Worm (Caenorhabditis elegans) whole organism, midembryonic: ENCODE data around the gene Y17D7B.3.

Experiments used
- T22C8.4 ChIP-seq: fragments of 200-800 bp; sonication (Bioruptor generic); IDR thresholded peaks from 2 replicates; pipeline ENCODE4 v1.3.6; 2022; ENCODE audit warnings: missing genetic modification characterization, missing compliant biosample characterization
- ref-1 ChIP-seq: fragments of 200-800 bp; sonication (Bioruptor generic); conservative IDR thresholded peaks from 2 replicates; pipeline ENCODE4 v1.3.6; 2022; ENCODE audit warnings: missing genetic modification reagents, missing genetic modification characterization, missing compliant biosample characterization
- ztf-23 ChIP-seq: fragments of 200-800 bp; sonication (Bioruptor generic); IDR thresholded peaks from 2 replicates; pipeline ENCODE4 v1.3.6; 2022; ENCODE audit warnings: missing genetic modification reagents, missing genetic modification characterization, missing compliant biosample characterization

DNA sequence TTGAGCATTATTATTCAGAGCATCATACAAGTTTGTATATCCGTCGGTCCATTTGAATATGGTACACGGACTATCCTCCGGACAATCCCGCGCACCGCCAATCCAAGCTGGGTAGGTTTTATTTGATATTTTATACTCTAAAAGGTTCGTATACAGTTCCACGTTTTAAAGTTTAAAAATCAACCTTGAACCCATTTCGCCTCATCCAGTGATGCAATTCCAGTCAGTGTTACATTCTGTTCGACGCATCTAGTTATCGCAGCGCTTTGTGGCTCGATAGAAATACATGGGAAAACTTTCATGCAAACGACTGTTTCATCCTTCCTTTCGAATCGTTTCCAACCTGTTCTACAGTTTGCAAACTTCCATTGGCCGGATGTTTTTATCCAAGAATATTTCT lies 16.7 kb downstream of the Y17D7B.3 start:
- TF ChIP-seq ref-1 (GFP tag; lab: Robert Waterston, UW) (no peak), T22C8.4 (GFP tag; lab: Robert Waterston, UW) (no peak), ztf-23 (no peak)
